Fruit fly (Drosophila melanogaster): ENCODE results near the gene CG33688.
A peak's percentile ranks its signal among the peaks of the same experiment; 100 is the strongest.

The CG33688 gene

DNA sequence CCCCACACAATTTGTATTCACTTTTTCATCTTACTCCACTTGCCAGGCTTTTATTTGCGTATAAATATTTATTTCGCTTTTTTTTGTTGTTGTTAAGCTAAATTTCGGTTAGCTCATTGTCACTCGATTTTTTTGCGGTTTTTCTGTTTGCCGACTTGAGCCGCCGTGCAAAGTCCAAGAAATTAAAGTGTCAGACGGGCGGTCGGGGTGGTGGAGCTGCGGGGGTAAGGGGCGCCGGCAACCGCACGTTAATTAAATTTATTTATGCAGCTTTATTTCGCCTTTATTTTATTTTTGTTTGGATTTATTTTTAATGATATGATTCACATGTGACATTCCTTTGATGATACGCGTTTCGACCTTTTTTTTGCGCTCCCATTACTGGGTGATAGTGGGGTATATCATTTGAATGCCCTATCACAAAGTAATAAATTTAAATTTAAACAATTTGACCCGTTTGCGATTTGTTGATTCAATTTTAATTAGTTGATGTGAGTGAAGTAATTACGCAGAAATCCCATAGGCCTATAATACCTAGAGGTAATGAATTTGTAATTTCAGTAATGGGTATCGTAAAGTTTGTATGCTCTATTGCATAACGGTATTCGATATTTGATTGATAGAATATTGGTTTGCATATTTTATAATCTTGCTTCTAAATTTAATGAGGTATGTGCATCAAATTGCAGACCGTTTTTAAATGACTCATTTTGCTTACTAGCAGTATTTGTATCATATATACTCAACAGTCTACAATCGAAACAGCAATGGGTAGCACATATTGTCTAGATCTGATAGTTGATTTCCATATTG is 33.5 kb upstream of the CG33688 start (continued):
- TF ChIP-seq grau (tag; optimal IDR thresholded peaks at IDR 0.05) (peak; percentile 65), chif (GFP tag; optimal IDR thresholded peaks at IDR 0.05) (peak in 1 of 2 experiments; percentile 36), CG10274 (GFP tag; optimal IDR thresholded peaks at IDR 0.05) (peak; percentile 47), CG12659 (GFP tag; optimal IDR thresholded peaks at IDR 0.05) (peak; percentile 28), seq (GFP tag; IDR thresholded peaks at IDR 0.05) (no peak), CG13424 (tag; optimal IDR thresholded peaks at IDR 0.05) (peak; percentile 27), Nf-YB (GFP tag; optimal IDR thresholded peaks at IDR 0.05) (peak; percentile 5), CG31224 (GFP tag; IDR thresholded peaks at IDR 0.05) (peak; percentile 39; the same call in 1 of the 2 replicates), esg (GFP tag; conservative IDR thresholded peaks at IDR 0.05) (peak; percentile 57), CG4854 (GFP tag; optimal IDR thresholded peaks at IDR 0.05) (peak; percentile 53), CG13775 (GFP tag; optimal IDR thresholded peaks at IDR 0.05) (peak; percentile 25), CG3995 (GFP tag; optimal IDR thresholded peaks at IDR 0.05) (peak; percentile 36), lilli (GFP tag; optimal IDR thresholded peaks at IDR 0.05) (peak; percentile 78), aop (GFP tag; IDR thresholded peaks at IDR 0.05) (no peak), CG3838 (GFP tag; optimal IDR thresholded peaks at IDR 0.05) (peak; percentile 32), otp (GFP tag; IDR thresholded peaks at IDR 0.05) (0 out of 3 replicates have a peak, but pooled peaks have one; percentile 45), HmgZ (tag; optimal IDR thresholded peaks at IDR 0.05) (peak; percentile 11), HLH54F (GFP tag; optimal IDR thresholded peaks at IDR 0.05) (peak; percentile 68), Hsf (GFP tag; optimal IDR thresholded peaks at IDR 0.05) (peak; percentile 57), CG18599 (GFP tag; optimal IDR thresholded peaks at IDR 0.05) (peak; percentile 9), bab2 (GFP tag; optimal IDR thresholded peaks at IDR 0.05) (peak; percentile 51), CG4360 (GFP tag; IDR thresholded peaks at IDR 0.05) (no peak), CG4328 (GFP tag; optimal IDR thresholded peaks at IDR 0.05) (no peak), CG9932 (GFP tag; IDR thresholded peaks at IDR 0.05) (peak; percentile 74), nom (GFP tag; optimal IDR thresholded peaks at IDR 0.05) (peak; percentile 8), pnt (GFP tag; optimal IDR thresholded peaks at IDR 0.05) (peak; percentile 16), tin (GFP tag; optimal IDR thresholded peaks at IDR 0.05) (peak; percentile 22), CG9727 (GFP tag; optimal IDR thresholded peaks at IDR 0.05) (peak; percentile 31), disco-r (GFP tag; optimal IDR thresholded peaks at IDR 0.05) (no peak), CG30431 (GFP tag; optimal IDR thresholded peaks at IDR 0.05) (no peak), CG2712 (tag; optimal IDR thresholded peaks at IDR 0.05) (peak; percentile 22), Xbp1 (GFP tag; optimal IDR thresholded peaks at IDR 0.05) (peak; percentile 47), CG2120 (GFP tag; optimal IDR thresholded peaks at IDR 0.05) (peak; percentile 86), CG12104 (GFP tag; optimal IDR thresholded peaks at IDR 0.05) (peak; percentile 11), chinmo (GFP tag; IDR thresholded peaks at IDR 0.05; ENCODE audit: partially characterized antibody) (peak; percentile 71; the same call in 2 of the 4 replicates), crp (GFP tag; optimal IDR thresholded peaks at IDR 0.05) (no peak), cas (GFP tag; IDR thresholded peaks at IDR 0.05) (no peak), CG43689 (GFP tag; IDR thresholded peaks at IDR 0.05) (no peak), jing (GFP tag; optimal IDR thresholded peaks at IDR 0.05) (peak; percentile 6), CkIIα-i1 (GFP tag; IDR thresholded peaks at IDR 0.05) (no peak), CG7839 (tag; optimal IDR thresholded peaks at IDR 0.05) (peak; percentile 53), Awh (GFP tag; IDR thresholded peaks at IDR 0.05) (0 out of 2 replicates have a peak, but pooled peaks have one; percentile 25), H2.0 (GFP tag; IDR thresholded peaks at IDR 0.05) (0 out of 2 replicates have a peak, but pooled peaks have one; percentile 28), tna (GFP tag; IDR thresholded peaks at IDR 0.05; ENCODE audit: partially characterized antibody) (0 out of 2 replicates have a peak, but pooled peaks have one; percentile 23), bbx (GFP tag; IDR thresholded peaks at IDR 0.05; ENCODE audit: partially characterized antibody) (no peak), Ets65A (GFP tag) (peak; percentile 89), sc (optimal IDR thresholded peaks at IDR 0.05) (no peak), sc (GFP tag; optimal IDR thresholded peaks at IDR 0.05) (no peak), CG10321 (GFP tag; IDR thresholded peaks at IDR 0.05) (no peak)

Data from whole organism, embryonic.